Fruit fly (Drosophila melanogaster): ENCODE results near the gene CG14926.

CG14926 gene

dm6 chr2L:11307072-11307471, 36.0 kb downstream of the CG14926 start (continued):
- TF ChIP-seq net (GFP tag; optimal IDR thresholded peaks at IDR 0.05), result peak; percentile 58
- peak in 1 of 2 experiments; percentile 47 for TF ChIP-seq salr (GFP tag; optimal IDR thresholded peaks at IDR 0.05)
- TF ChIP-seq CG11762 (GFP tag; optimal IDR thresholded peaks at IDR 0.05; ENCODE audit: insufficient read depth), result no peak
- TF ChIP-seq topi (GFP tag; optimal IDR thresholded peaks at IDR 0.05), result no peak
- no peak for TF ChIP-seq Hr4 (GFP tag; optimal IDR thresholded peaks at IDR 0.05)
- no peak for TF ChIP-seq cyc (GFP tag; optimal IDR thresholded peaks at IDR 0.05)
- TF ChIP-seq Eip75B (GFP tag; optimal IDR thresholded peaks at IDR 0.05), result no peak

dm6 chr2L:11306091-11306490, 37.0 kb downstream of the CG14926 start:
- TF ChIP-seq CG9139 (GFP tag; optimal IDR thresholded peaks at IDR 0.05) (no peak), CG1621 (tag; optimal IDR thresholded peaks at IDR 0.05) (peak; percentile 23), CG11294 (GFP tag; IDR thresholded peaks at IDR 0.05) (no peak), CG7368 (GFP tag; optimal IDR thresholded peaks at IDR 0.05) (peak; percentile 24), CG10631 (GFP tag; optimal IDR thresholded peaks at IDR 0.05) (peak; percentile 42), Gug (GFP tag; IDR thresholded peaks at IDR 0.05) (no peak), dsx (GFP tag; optimal IDR thresholded peaks at IDR 0.05; ENCODE audit: poor library complexity, severe bottlenecking) (no peak), CG6792 (GFP tag; optimal IDR thresholded peaks at IDR 0.05) (peak; percentile 70), Met (GFP tag; optimal IDR thresholded peaks at IDR 0.05) (peak; percentile 81), Sox15 (GFP tag; optimal IDR thresholded peaks at IDR 0.05) (peak; percentile 68), CG8319 (GFP tag; optimal IDR thresholded peaks at IDR 0.05) (peak; percentile 25), Smox (GFP tag; optimal IDR thresholded peaks at IDR 0.05) (peak; percentile 79), svp (GFP tag) (peak; percentile 93), CG4318 (GFP tag; optimal IDR thresholded peaks at IDR 0.05) (no peak), net (GFP tag; optimal IDR thresholded peaks at IDR 0.05) (no peak), Sox102F (GFP tag; optimal IDR thresholded peaks at IDR 0.05) (peak; percentile 73), acj6 (GFP tag; optimal IDR thresholded peaks at IDR 0.05) (peak; percentile 70), CG10669 (GFP tag; optimal IDR thresholded peaks at IDR 0.05) (no peak), OdsH (GFP tag; optimal IDR thresholded peaks at IDR 0.05) (peak; percentile 54), cyc (GFP tag; optimal IDR thresholded peaks at IDR 0.05) (peak; percentile 80), Eip75B (GFP tag; optimal IDR thresholded peaks at IDR 0.05) (peak; percentile 42), Hr39 (GFP tag; optimal IDR thresholded peaks at IDR 0.05) (peak; percentile 87), CG11902 (GFP tag; optimal IDR thresholded peaks at IDR 0.05) (peak; percentile 74), Sox14 (GFP tag; optimal IDR thresholded peaks at IDR 0.05) (peak; percentile 60), Ets21C (GFP tag; optimal IDR thresholded peaks at IDR 0.05) (peak; percentile 64), CG31627 (GFP tag; optimal IDR thresholded peaks at IDR 0.05) (peak; percentile 81), CG6854 (GFP tag; optimal IDR thresholded peaks at IDR 0.05) (peak; percentile 33), CG15336 (GFP tag; IDR thresholded peaks at IDR 0.05) (no peak), fd85E (GFP tag; optimal IDR thresholded peaks at IDR 0.05) (no peak), dac (GFP tag; optimal IDR thresholded peaks at IDR 0.05) (no peak), achi (GFP tag; optimal IDR thresholded peaks at IDR 0.05) (peak; percentile 40), fd59A (GFP tag; optimal IDR thresholded peaks at IDR 0.05) (peak; percentile 12), CG6163 (GFP tag; IDR thresholded peaks at IDR 0.05) (peak; percentile 52; the same call in 1 of the 3 replicates), Hr4 (GFP tag; optimal IDR thresholded peaks at IDR 0.05) (no peak), CG11762 (GFP tag; optimal IDR thresholded peaks at IDR 0.05; ENCODE audit: insufficient read depth) (peak; percentile 2), spab (GFP tag; optimal IDR thresholded peaks at IDR 0.05) (no peak), lz (GFP tag; optimal IDR thresholded peaks at IDR 0.05) (peak; percentile 76), Lpt (GFP tag; optimal IDR thresholded peaks at IDR 0.05) (no peak), CG6808 (GFP tag; optimal IDR thresholded peaks at IDR 0.05) (no peak), Eip78C (GFP tag) (peak; percentile 66), CG3032 (tag; optimal IDR thresholded peaks at IDR 0.05) (no peak), CG34406 (GFP tag; optimal IDR thresholded peaks at IDR 0.05) (peak; percentile 58), Blimp-1 (GFP tag; optimal IDR thresholded peaks at IDR 0.05) (peak; percentile 43), esn (GFP tag; optimal IDR thresholded peaks at IDR 0.05) (peak; percentile 80), Hr38 (GFP tag; optimal IDR thresholded peaks at IDR 0.05) (no peak), pdm3 (GFP tag; optimal IDR thresholded peaks at IDR 0.05) (peak; percentile 69), CG3919 (GFP tag; optimal IDR thresholded peaks at IDR 0.05) (peak; percentile 70), fkh (GFP tag; optimal IDR thresholded peaks at IDR 0.05) (no peak)

Data from whole organism, prepupa.